Worm (Caenorhabditis elegans) whole organism, L1 larva: ENCODE data around the gene ncx-3.

Source experiments
- ama-1 ChIP-seq: fragments of 150-350 bp; optimal IDR thresholded peaks from 2 replicates; lab custom pipeline; 2014
- egl-27 ChIP-seq, 2 experiments: fragments of 150-350 bp in 1 of 2; sonication (generic microtip); optimal IDR thresholded peaks; 3 replicates each; lab custom pipeline; 2017 to 2018; ENCODE audit warnings: missing biosample characterization in 2 of 2, missing genetic modification characterization in 2 of 2, missing genetic modification reagents in 2 of 2
- fos-1 ChIP-seq: fragments of 150-350 bp; optimal IDR thresholded peaks from 2 replicates; lab custom pipeline; 2014; ENCODE audit warnings: missing biosample characterization, missing genetic modification characterization
- nhr-28 ChIP-seq: fragments of 150-350 bp; optimal IDR thresholded peaks from 2 replicates; lab custom pipeline; 2014; ENCODE audit warnings: missing biosample characterization, missing genetic modification characterization
- snpc-4 ChIP-seq: fragments of 150-350 bp; optimal IDR thresholded peaks from 2 replicates; lab custom pipeline; 2014; ENCODE audit warnings: missing biosample characterization, missing genetic modification characterization
- ztf-11 ChIP-seq, 2 experiments: sonication (generic microtip); optimal IDR thresholded peaks; 2 replicates each; lab custom pipeline; 2016 to 2017; ENCODE audit warnings: missing genetic modification characterization in 2 of 2, missing biosample characterization in 1 of 2, missing compliant biosample characterization in 1 of 2

ce11 chrIV:10761344-10761743 is 44.9 kb downstream of the ncx-3 start, which contains the start of gene ugt-54:
- TF ChIP-seq ama-1 (no peak), ztf-11 (tag; optimal IDR thresholded peaks at IDR 0.05; lab: Kevin White, UChicago) (no peak), nhr-28 (tag; lab: Kevin White, UChicago) (no peak), snpc-4 (tag; lab: Kevin White, UChicago) (no peak), egl-27 (tag; optimal IDR thresholded peaks at IDR 0.05; lab: Kevin White, UChicago) (no peak), fos-1 (tag; lab: Kevin White, UChicago) (no peak)
